Fruit fly (Drosophila melanogaster) whole organism, prepupa: ENCODE data around the gene gammaTub37C.

Source experiments
- Blimp-1 ChIP-seq: fragments of 200-800 bp; sonication (Bioruptor generic); optimal IDR thresholded peaks from 3 replicates; lab custom pipeline; 2017; ENCODE audit warnings: missing biosample characterization, missing genetic modification characterization, mild to moderate bottlenecking, moderate library complexity, missing genetic modification reagents
- CG10631 ChIP-seq: fragments of 200-800 bp; sonication (Bioruptor generic); optimal IDR thresholded peaks from 2 replicates; lab custom pipeline; 2016; ENCODE audit warnings: missing biosample characterization, missing genetic modification characterization
- CG11902 ChIP-seq: fragments of 200-800 bp; sonication (Bioruptor generic); optimal IDR thresholded peaks from 3 replicates; lab custom pipeline; 2016; ENCODE audit warnings: missing biosample characterization, missing genetic modification characterization
- CG15336 ChIP-seq: fragments of 200-800 bp; sonication (Bioruptor generic); IDR thresholded peaks from 2 replicates; pipeline ENCODE4 v1.3.6; 2022; ENCODE audit warnings: missing biosample characterization, missing genetic modification characterization
- CG1621 ChIP-seq: fragments of 200-800 bp; sonication (Bioruptor generic); optimal IDR thresholded peaks from 3 replicates; lab custom pipeline; 2018; ENCODE audit warnings: missing biosample characterization, mild to moderate bottlenecking, missing genetic modification characterization
- CG16779 ChIP-seq: fragments of 200-800 bp; sonication (Bioruptor generic); optimal IDR thresholded peaks from 3 replicates; lab custom pipeline; 2017; ENCODE audit warnings: missing biosample characterization, mild to moderate bottlenecking, missing genetic modification characterization
- CG31627 ChIP-seq: fragments of 200-800 bp; sonication (Bioruptor generic); optimal IDR thresholded peaks from 3 replicates; lab custom pipeline; 2016; ENCODE audit warnings: missing biosample characterization, missing genetic modification characterization
- CG34406 ChIP-seq: fragments of 200-800 bp; sonication (Bioruptor generic); optimal IDR thresholded peaks from 3 replicates; lab custom pipeline; 2016; ENCODE audit warnings: missing biosample characterization, missing genetic modification characterization
- CG3919 ChIP-seq: fragments of 200-800 bp; sonication (Bioruptor generic); optimal IDR thresholded peaks from 3 replicates; lab custom pipeline; 2016; ENCODE audit warnings: missing biosample characterization, missing genetic modification characterization
- CG4318 ChIP-seq: fragments of 200-800 bp; sonication (Bioruptor generic); optimal IDR thresholded peaks from 3 replicates; lab custom pipeline; 2017; ENCODE audit warnings: missing biosample characterization, mild to moderate bottlenecking, missing genetic modification characterization
- CG6163 ChIP-seq: fragments of 200-800 bp; sonication (Bioruptor generic); IDR thresholded peaks from 3 replicates; pipeline ENCODE4 v1.3.6; 2022; ENCODE audit warnings: missing biosample characterization, missing genetic modification characterization
- CG6276 ChIP-seq: fragments of 200-800 bp; sonication (Bioruptor generic); optimal IDR thresholded peaks from 2 replicates; lab custom pipeline; 2017; ENCODE audit warnings: missing biosample characterization, mild to moderate bottlenecking, missing genetic modification characterization
- CG6792 ChIP-seq: fragments of 200-800 bp; sonication (Bioruptor generic); optimal IDR thresholded peaks from 3 replicates; lab custom pipeline; 2016; ENCODE audit warnings: missing biosample characterization, missing genetic modification characterization
- CG6854 ChIP-seq: fragments of 200-800 bp; sonication (Bioruptor generic); optimal IDR thresholded peaks from 2 replicates; lab custom pipeline; 2017; ENCODE audit warnings: missing biosample characterization, mild to moderate bottlenecking, missing genetic modification characterization
- CG7368 ChIP-seq: fragments of 200-800 bp; sonication (Bioruptor generic); optimal IDR thresholded peaks from 3 replicates; lab custom pipeline; 2016; ENCODE audit warnings: missing biosample characterization, missing genetic modification characterization
- CG8119 ChIP-seq: fragments of 200-800 bp; sonication (Bioruptor generic); IDR thresholded peaks from 3 replicates; pipeline ENCODE4 v1.3.6; 2022; ENCODE audit warnings: missing biosample characterization, missing genetic modification characterization
- CG8319 ChIP-seq: fragments of 200-800 bp; sonication (Bioruptor generic); optimal IDR thresholded peaks from 3 replicates; lab custom pipeline; 2016; ENCODE audit warnings: missing biosample characterization, missing genetic modification characterization
- CG8632 ChIP-seq: fragments of 200-800 bp; sonication (Bioruptor generic); optimal IDR thresholded peaks from 3 replicates; lab custom pipeline; 2016; ENCODE audit warnings: missing biosample characterization, missing genetic modification characterization
- CG9139 ChIP-seq: fragments of 200-800 bp; sonication (Bioruptor generic); optimal IDR thresholded peaks from 3 replicates; lab custom pipeline; 2017; ENCODE audit warnings: missing biosample characterization, mild to moderate bottlenecking, missing genetic modification characterization
- Eip75B ChIP-seq: fragments of 200-800 bp; sonication (Bioruptor generic); optimal IDR thresholded peaks from 3 replicates; lab custom pipeline; 2016; ENCODE audit warnings: missing biosample characterization, missing genetic modification characterization
- Eip78C ChIP-seq: fragments of 200-800 bp; sonication (Bioruptor generic); peaks from one replicate; lab custom pipeline; 2016; ENCODE audit warnings: missing biosample characterization, missing genetic modification characterization
- Eip93F ChIP-seq: fragments of 200-800 bp; sonication (Bioruptor generic); optimal IDR thresholded peaks from 2 replicates; lab custom pipeline; 2016; ENCODE audit warnings: missing biosample characterization, mild to moderate bottlenecking, missing genetic modification characterization
- Ets21C ChIP-seq: fragments of 200-800 bp; sonication (Bioruptor generic); optimal IDR thresholded peaks from 3 replicates; lab custom pipeline; 2016; ENCODE audit warnings: missing biosample characterization, missing genetic modification characterization
- Gug ChIP-seq: fragments of 200-800 bp; sonication (Bioruptor generic); IDR thresholded peaks from 2 replicates; pipeline ENCODE4 v1.3.6; 2022; ENCODE audit warnings: missing biosample characterization, missing genetic modification characterization
- Hr38 ChIP-seq: sonication (Bioruptor generic); optimal IDR thresholded peaks from 2 replicates; lab custom pipeline; 2016; ENCODE audit warnings: missing biosample characterization, missing genetic modification characterization
- Hr39 ChIP-seq: fragments of 200-800 bp; sonication (Bioruptor generic); optimal IDR thresholded peaks from 2 replicates; lab custom pipeline; 2016; ENCODE audit warnings: missing biosample characterization, missing genetic modification characterization
- Hr4 ChIP-seq: fragments of 200-800 bp; sonication (Bioruptor generic); optimal IDR thresholded peaks from 3 replicates; lab custom pipeline; 2016; ENCODE audit warnings: missing biosample characterization, missing genetic modification characterization
- Lpt ChIP-seq: fragments of 200-800 bp; sonication (Bioruptor generic); optimal IDR thresholded peaks from 3 replicates; lab custom pipeline; 2016; ENCODE audit warnings: missing biosample characterization, missing genetic modification characterization
- Met ChIP-seq: fragments of 200-800 bp; sonication (Bioruptor generic); optimal IDR thresholded peaks from 3 replicates; lab custom pipeline; 2016; ENCODE audit warnings: missing biosample characterization, missing genetic modification characterization
- OdsH ChIP-seq: fragments of 200-800 bp; sonication (Bioruptor generic); optimal IDR thresholded peaks from 3 replicates; lab custom pipeline; 2016; ENCODE audit warnings: missing biosample characterization, missing genetic modification characterization
- Smox ChIP-seq: fragments of 200-800 bp; sonication (Bioruptor generic); optimal IDR thresholded peaks from 3 replicates; lab custom pipeline; 2016; ENCODE audit warnings: missing biosample characterization, missing genetic modification characterization
- Sox102F ChIP-seq: fragments of 200-800 bp; sonication (Bioruptor generic); optimal IDR thresholded peaks from 2 replicates; lab custom pipeline; 2016; ENCODE audit warnings: missing biosample characterization, mild to moderate bottlenecking, missing genetic modification characterization
- Sox14 ChIP-seq: fragments of 200-800 bp; sonication (Bioruptor generic); optimal IDR thresholded peaks from 3 replicates; lab custom pipeline; 2016; ENCODE audit warnings: missing biosample characterization, missing genetic modification characterization
- Sox15 ChIP-seq: fragments of 200-800 bp; sonication (Bioruptor generic); optimal IDR thresholded peaks from 3 replicates; lab custom pipeline; 2016; ENCODE audit warnings: missing biosample characterization, missing genetic modification characterization
- achi ChIP-seq: fragments of 200-800 bp; sonication (Bioruptor generic); optimal IDR thresholded peaks from 3 replicates; lab custom pipeline; 2016; ENCODE audit warnings: missing biosample characterization, missing genetic modification characterization
- cyc ChIP-seq: fragments of 200-800 bp; sonication (Bioruptor generic); optimal IDR thresholded peaks from 3 replicates; lab custom pipeline; 2016; ENCODE audit warnings: missing biosample characterization, missing genetic modification characterization
- eg ChIP-seq: fragments of 200-800 bp; sonication (Bioruptor generic); IDR thresholded peaks from 3 replicates; pipeline ENCODE4 v1.3.6; 2022; ENCODE audit warnings: missing biosample characterization, missing genetic modification characterization
- esn ChIP-seq: fragments of 200-800 bp; sonication (Bioruptor generic); optimal IDR thresholded peaks from 2 replicates; lab custom pipeline; 2016; ENCODE audit warnings: missing biosample characterization, mild to moderate bottlenecking, missing genetic modification characterization, moderate library complexity
- fd59A ChIP-seq: fragments of 200-800 bp; sonication (Bioruptor generic); optimal IDR thresholded peaks from 2 replicates; lab custom pipeline; 2017; ENCODE audit warnings: missing biosample characterization, mild to moderate bottlenecking, missing genetic modification characterization, missing genetic modification reagents
- fd85E ChIP-seq: fragments of 200-800 bp; sonication (Bioruptor generic); optimal IDR thresholded peaks from 3 replicates; lab custom pipeline; 2016; ENCODE audit warnings: missing biosample characterization, missing genetic modification characterization
- fkh ChIP-seq: fragments of 200-800 bp; sonication (Bioruptor generic); optimal IDR thresholded peaks from 3 replicates; lab custom pipeline; 2017; ENCODE audit warnings: missing biosample characterization, mild to moderate bottlenecking, missing genetic modification characterization, moderate library complexity
- lz ChIP-seq: fragments of 200-800 bp; sonication (Bioruptor generic); optimal IDR thresholded peaks from 3 replicates; lab custom pipeline; 2016; ENCODE audit warnings: missing biosample characterization, missing genetic modification characterization
- net ChIP-seq: fragments of 200-800 bp; sonication (Bioruptor generic); optimal IDR thresholded peaks from 3 replicates; lab custom pipeline; 2016; ENCODE audit warnings: missing biosample characterization, missing genetic modification characterization
- pdm3 ChIP-seq: fragments of 200-800 bp; sonication (Bioruptor generic); optimal IDR thresholded peaks from 3 replicates; lab custom pipeline; 2016; ENCODE audit warnings: missing biosample characterization, missing genetic modification characterization
- salr ChIP-seq, 2 experiments: fragments of 200-800 bp; sonication (Bioruptor generic); optimal IDR thresholded peaks; 3 replicates each; lab custom pipeline; 2016 to 2018; ENCODE audit warnings: missing biosample characterization in 2 of 2, missing genetic modification characterization in 2 of 2, mild to moderate bottlenecking in 1 of 2
- svp ChIP-seq: fragments of 200-800 bp; sonication (Bioruptor generic); peaks from one replicate; lab custom pipeline; 2016; ENCODE audit warnings: missing biosample characterization, missing genetic modification characterization
- topi ChIP-seq: fragments of 200-800 bp; sonication (Bioruptor generic); optimal IDR thresholded peaks from 3 replicates; lab custom pipeline; 2016; ENCODE audit warnings: missing biosample characterization, missing genetic modification characterization
- vri ChIP-seq: fragments of 200-800 bp; sonication (Bioruptor generic); optimal IDR thresholded peaks from 3 replicates; lab custom pipeline; 2016; ENCODE audit warnings: missing biosample characterization, mild to moderate bottlenecking, missing genetic modification characterization

Gene gammaTub37C

dm6 chr2L:19196443-19197044 lies 11.0 kb upstream of the gammaTub37C start (continued):
- TF ChIP-seq esn (GFP tag; lab: Kevin White, UChicago) (peak; percentile 90), CG6792 (GFP tag; lab: Kevin White, UChicago) (peak; percentile 87), CG1621 (peak; percentile 84), svp (peak; percentile 94), CG3919 (GFP tag; lab: Kevin White, UChicago) (peak; percentile 83), OdsH (GFP tag; lab: Kevin White, UChicago) (peak; percentile 81), Blimp-1 (GFP tag; lab: Kevin White, UChicago) (peak; percentile 66), Smox (peak; percentile 83), fkh (GFP tag; lab: Kevin White, UChicago) (no peak), Eip78C (peak; percentile 97), CG6854 (GFP tag; lab: Kevin White, UChicago) (peak; percentile 58), Hr4 (peak; percentile 51), topi (GFP tag; lab: Kevin White, UChicago) (peak; percentile 83), Ets21C (GFP tag; lab: Kevin White, UChicago) (peak; percentile 82), pdm3 (GFP tag; lab: Kevin White, UChicago) (peak; percentile 78), Lpt (GFP tag; lab: Kevin White, UChicago) (peak; percentile 51), Sox102F (GFP tag; lab: Kevin White, UChicago) (peak; percentile 90), net (GFP tag; lab: Kevin White, UChicago) (peak; percentile 78), CG9139 (GFP tag; lab: Kevin White, UChicago) (peak; percentile 80), Sox14 (GFP tag; lab: Kevin White, UChicago) (peak; percentile 83), CG34406 (GFP tag; lab: Kevin White, UChicago) (peak; percentile 82), CG4318 (GFP tag; lab: Kevin White, UChicago) (peak; percentile 33), Gug (GFP tag; lab: Robert Waterston, UW) (peak; percentile 72), CG8632 (GFP tag; lab: Kevin White, UChicago) (peak; percentile 82), CG10631 (GFP tag; lab: Kevin White, UChicago) (peak; percentile 82), eg (peak; percentile 77), CG8119 (GFP tag; lab: Robert Waterston, UW) (peak; percentile 69; the same call in 2 of the 3 replicates), CG16779 (peak; percentile 69), CG15336 (GFP tag; lab: Robert Waterston, UW) (peak; percentile 71), fd85E (peak; percentile 17), CG31627 (GFP tag; lab: Kevin White, UChicago) (peak; percentile 85), Eip93F (GFP tag; lab: Kevin White, UChicago) (peak; percentile 48)

- TF ChIP-seq fd59A (GFP tag; lab: Kevin White, UChicago) (peak; percentile 18), Eip75B (GFP tag; lab: Kevin White, UChicago) (peak; percentile 64), Blimp-1 (GFP tag; lab: Kevin White, UChicago) (no peak), CG3919 (GFP tag; lab: Kevin White, UChicago) (peak; percentile 76), CG4318 (GFP tag; lab: Kevin White, UChicago) (no peak), CG9139 (GFP tag; lab: Kevin White, UChicago) (peak; percentile 19), CG6854 (GFP tag; lab: Kevin White, UChicago) (no peak), lz (GFP tag; lab: Kevin White, UChicago) (no peak), Sox15 (no peak), CG8632 (GFP tag; lab: Kevin White, UChicago) (peak; percentile 39), svp (peak; percentile 54), Hr4 (peak; percentile 89), cyc (peak; percentile 38), pdm3 (GFP tag; lab: Kevin White, UChicago) (peak; percentile 63), Smox (peak; percentile 23), esn (GFP tag; lab: Kevin White, UChicago) (peak; percentile 39), CG31627 (GFP tag; lab: Kevin White, UChicago) (peak; percentile 27), Sox14 (GFP tag; lab: Kevin White, UChicago) (peak; percentile 54), Hr38 (GFP tag; lab: Kevin White, UChicago) (no peak), Hr39 (peak; percentile 40), CG7368 (peak; percentile 61), Gug (GFP tag; lab: Robert Waterston, UW) (peak; percentile 68), Eip93F (GFP tag; lab: Kevin White, UChicago) (no peak), CG6276 (GFP tag; lab: Kevin White, UChicago) (peak; percentile 59), Met (GFP tag; lab: Kevin White, UChicago) (peak; percentile 45), fd85E (no peak), salr (GFP tag; optimal IDR thresholded peaks at IDR 0.05; lab: Kevin White, UChicago) (peak; percentile 7 to 55), vri (GFP tag; lab: Kevin White, UChicago) (peak; percentile 5), achi (GFP tag; lab: Kevin White, UChicago) (peak; percentile 69), CG11902 (GFP tag; lab: Kevin White, UChicago) (no peak), CG8319 (GFP tag; lab: Kevin White, UChicago) (no peak), CG6163 (peak; percentile 90)
These were observed 8.2 kb upstream of the gammaTub37C start for dm6 chr2L:19193703-19194102.
